Fruit fly (Drosophila melanogaster) whole organism, adult: ENCODE measurements around the gene Uxt.

Experiments
- CG11617 ChIP-seq: fragments of 200-800 bp; sonication (Bioruptor generic); optimal IDR thresholded peaks from 2 replicates; lab custom pipeline; 2017; ENCODE audit warnings: mild to moderate bottlenecking, missing biosample characterization, missing genetic modification reagents, missing genetic modification characterization
- CG12768 ChIP-seq: fragments of 200-800 bp; sonication (Bioruptor generic); optimal IDR thresholded peaks from 2 replicates; lab custom pipeline; 2017; ENCODE audit warnings: missing biosample characterization, missing genetic modification characterization, mild to moderate bottlenecking, moderate library complexity, missing genetic modification reagents
- CG14711 ChIP-seq: fragments of 200-800 bp; sonication (Bioruptor generic); optimal IDR thresholded peaks from 2 replicates; lab custom pipeline; 2018; ENCODE audit warnings: missing biosample characterization, mild to moderate bottlenecking, missing genetic modification characterization, moderate library complexity
- CG1620 ChIP-seq: fragments of 200-800 bp; sonication (Bioruptor generic); optimal IDR thresholded peaks from 2 replicates; lab custom pipeline; 2016; ENCODE audit warnings: missing biosample characterization, missing genetic modification characterization
- CG33017 ChIP-seq: fragments of 200-800 bp; sonication (Bioruptor generic); optimal IDR thresholded peaks from 2 replicates; lab custom pipeline; 2018; ENCODE audit warnings: missing biosample characterization, mild to moderate bottlenecking, missing genetic modification characterization, moderate library complexity
- CG5204 ChIP-seq: fragments of 200-800 bp; sonication (Bioruptor generic); optimal IDR thresholded peaks from 2 replicates; lab custom pipeline; 2016; ENCODE audit warnings: missing biosample characterization, missing genetic modification characterization
- CG7045 ChIP-seq: fragments of 200-800 bp; sonication (Bioruptor generic); optimal IDR thresholded peaks from 2 replicates; lab custom pipeline; 2017; ENCODE audit warnings: missing biosample characterization, mild to moderate bottlenecking, missing genetic modification characterization
- CG7101 ChIP-seq: fragments of 200-800 bp; sonication (Bioruptor generic); optimal IDR thresholded peaks from 2 replicates; lab custom pipeline; 2018; ENCODE audit warnings: missing biosample characterization, mild to moderate bottlenecking, missing genetic modification characterization, moderate library complexity
- Clk ChIP-seq: fragments of 200-800 bp; sonication (Bioruptor generic); optimal IDR thresholded peaks from 2 replicates; lab custom pipeline; 2017; ENCODE audit warnings: missing biosample characterization, missing genetic modification characterization
- Crg-1 ChIP-seq: fragments of 200-800 bp; sonication (Bioruptor generic); optimal IDR thresholded peaks from 2 replicates; lab custom pipeline; 2016; ENCODE audit warnings: missing biosample characterization, missing genetic modification characterization
- Hr96 ChIP-seq: fragments of 200-800 bp; sonication (Bioruptor generic); optimal IDR thresholded peaks from 2 replicates; lab custom pipeline; 2016; ENCODE audit warnings: missing biosample characterization, missing genetic modification characterization
- Mnt ChIP-seq: fragments of 200-800 bp; sonication (Bioruptor generic); optimal IDR thresholded peaks from 2 replicates; lab custom pipeline; 2016; ENCODE audit warnings: missing biosample characterization, mild to moderate bottlenecking, missing genetic modification characterization
- bab1 ChIP-seq: fragments of 200-800 bp; sonication (Bioruptor generic); optimal IDR thresholded peaks from 3 replicates; lab custom pipeline; 2019; ENCODE audit warnings: missing biosample characterization, mild to moderate bottlenecking, missing genetic modification characterization, moderate library complexity
- cic ChIP-seq: fragments of 200-800 bp; sonication (Bioruptor generic); optimal IDR thresholded peaks from 2 replicates; lab custom pipeline; 2017; ENCODE audit warnings: missing biosample characterization, mild to moderate bottlenecking, missing genetic modification characterization, moderate library complexity
- cnc ChIP-seq, 2 experiments: fragments of >200 bp; optimal IDR thresholded peaks; 2 replicates each; lab custom pipeline; 2017
- kay ChIP-seq: fragments of 200-800 bp; sonication (Bioruptor generic); peaks from one replicate; lab custom pipeline; 2016; ENCODE audit warnings: missing biosample characterization, missing genetic modification characterization, borderline replicate concordance
- ovo ChIP-seq: fragments of 200-800 bp; sonication (Bioruptor generic); optimal IDR thresholded peaks from 2 replicates; lab custom pipeline; 2016; ENCODE audit warnings: missing biosample characterization, missing genetic modification characterization
- pad ChIP-seq: fragments of 200-800 bp; sonication (Bioruptor generic); optimal IDR thresholded peaks from 3 replicates; lab custom pipeline; 2017; ENCODE audit warnings: missing biosample characterization, missing genetic modification characterization, mild to moderate bottlenecking, moderate library complexity, missing genetic modification reagents
- tj ChIP-seq: fragments of 200-800 bp; sonication (Bioruptor generic); optimal IDR thresholded peaks from 3 replicates; lab custom pipeline; 2017; ENCODE audit warnings: missing biosample characterization, mild to moderate bottlenecking, missing genetic modification characterization, moderate library complexity
- toe ChIP-seq: fragments of 200-800 bp; sonication (Bioruptor generic); optimal IDR thresholded peaks from 2 replicates; lab custom pipeline; 2016; ENCODE audit warnings: missing biosample characterization, missing genetic modification characterization

Uxt gene

DNA sequence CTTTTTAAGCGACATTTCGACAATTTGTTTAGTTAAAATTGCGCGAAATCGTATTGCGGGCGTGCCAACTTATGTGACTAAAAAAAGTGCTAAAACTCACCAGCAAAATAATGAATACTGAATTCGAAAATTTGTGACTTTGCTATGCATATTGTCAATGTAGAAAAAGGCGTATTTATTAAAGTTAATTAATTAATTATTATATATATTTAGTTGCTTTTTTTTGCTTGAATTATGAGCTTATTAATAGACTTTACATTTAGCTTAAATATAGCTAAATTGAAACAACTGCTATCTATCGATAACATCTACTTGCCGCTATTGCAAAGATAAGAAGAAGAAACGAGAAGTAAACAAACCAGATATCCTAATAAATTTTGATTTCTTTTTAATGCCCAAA lies at the start of gene Uxt, which contains the start of gene PolD3:
Gene Uxt (plus strand): TSS at position 333 of the 400 bp plus-strand sequence.
Gene PolD3 (minus strand): TSS at position 56 of the 400 bp plus-strand sequence.
- TF ChIP-seq Clk (GFP tag; lab: Kevin White, UChicago), result no peak

DNA sequence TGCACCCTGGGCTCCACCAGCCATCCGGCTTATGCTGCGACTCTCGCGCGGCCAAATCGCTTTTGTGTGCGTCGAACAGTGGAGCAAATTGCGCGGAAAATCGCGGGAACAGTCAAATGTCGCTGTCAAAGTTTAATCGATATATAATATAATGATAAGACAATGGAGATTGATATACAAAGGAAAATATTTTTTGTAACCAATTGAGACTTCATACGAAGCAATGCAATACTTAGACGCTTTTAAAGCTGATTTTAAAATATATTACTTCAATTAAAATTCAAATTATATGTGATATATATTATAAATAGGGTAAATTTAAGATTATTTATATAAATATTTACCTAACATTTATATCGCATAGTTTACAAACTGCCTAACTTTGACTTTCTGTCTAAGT lies 44.9 kb upstream of the Uxt start:
- no peak for TF ChIP-seq CG7045 (GFP tag; lab: Kevin White, UChicago)
- no peak for TF ChIP-seq Crg-1
- no peak for TF ChIP-seq CG14711 (tag; lab: Kevin White, UChicago)
- no peak for TF ChIP-seq cnc (optimal IDR thresholded peaks at IDR 0.05; lab: Kevin White, UChicago)
- TF ChIP-seq cic (GFP tag; lab: Kevin White, UChicago), result no peak
- no peak for TF ChIP-seq bab1
- TF ChIP-seq Hr96 (GFP tag; lab: Kevin White, UChicago), result no peak
- no peak for TF ChIP-seq Clk (GFP tag; lab: Kevin White, UChicago)
- no peak for TF ChIP-seq CG7101 (tag; lab: Kevin White, UChicago)
- no peak for TF ChIP-seq CG11617 (GFP tag; lab: Kevin White, UChicago)
- TF ChIP-seq CG12768 (GFP tag; lab: Kevin White, UChicago), result no peak
- TF ChIP-seq CG5204 (GFP tag; lab: Kevin White, UChicago), result no peak
- TF ChIP-seq CG1620, result no peak
- no peak for TF ChIP-seq CG33017 (tag; lab: Kevin White, UChicago)
- no peak for TF ChIP-seq tj (GFP tag; lab: Kevin White, UChicago)
- no peak for TF ChIP-seq Mnt (GFP tag; lab: Kevin White, UChicago)
- no peak for TF ChIP-seq toe (GFP tag; lab: Kevin White, UChicago)
- TF ChIP-seq pad, result no peak

DNA sequence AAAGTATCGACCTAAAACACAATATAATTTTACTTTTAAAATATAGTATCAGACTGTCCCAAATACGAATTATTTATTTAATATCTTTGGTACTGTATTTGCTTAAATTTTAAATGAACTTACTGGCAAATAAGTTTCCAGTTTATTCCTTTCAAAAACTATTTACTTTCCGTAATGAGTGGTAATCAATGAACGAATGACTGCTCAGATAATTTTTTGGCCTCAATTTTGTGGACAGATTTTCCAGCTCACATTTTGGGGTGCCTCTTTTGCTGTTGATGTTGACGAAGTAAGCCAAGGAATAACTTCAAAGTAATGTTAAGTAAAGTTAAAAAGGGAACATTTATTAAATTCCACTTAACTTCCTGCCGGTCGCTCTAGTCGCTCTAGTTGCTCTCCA lies 41.5 kb upstream of the Uxt start, which contains the start of gene CG43230:
Gene CG43230 (plus strand): TSS at position 301 of the 400 bp plus-strand sequence.
- TF ChIP-seq Mnt (GFP tag; lab: Kevin White, UChicago) (no peak), cic (GFP tag; lab: Kevin White, UChicago) (no peak), CG7045 (GFP tag; lab: Kevin White, UChicago) (no peak), toe (GFP tag; lab: Kevin White, UChicago) (no peak), pad (no peak), CG11617 (GFP tag; lab: Kevin White, UChicago) (no peak), CG5204 (GFP tag; lab: Kevin White, UChicago) (no peak)

DNA sequence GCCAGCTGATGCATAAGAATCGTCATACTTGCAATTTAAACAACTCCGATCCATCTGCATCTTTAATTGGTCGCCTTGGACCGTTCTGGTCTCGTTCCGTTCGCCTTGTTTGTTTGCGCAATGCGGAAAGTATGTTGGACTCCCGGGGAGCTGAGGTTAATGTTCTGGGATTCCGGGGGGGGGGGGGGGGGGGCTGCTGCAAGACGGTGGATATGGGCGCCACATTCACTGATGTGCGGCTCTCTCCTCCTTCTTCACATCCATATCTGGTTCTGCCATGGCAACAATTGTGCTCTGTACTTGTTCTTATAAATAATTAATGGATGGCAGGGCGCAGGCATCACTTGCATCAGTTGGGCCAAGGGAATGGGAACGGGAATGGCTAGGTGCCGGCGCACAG lies 13.0 kb upstream of the Uxt start:
- TF ChIP-seq Hr96 (GFP tag; lab: Kevin White, UChicago) (no peak), CG14711 (tag; lab: Kevin White, UChicago) (no peak), CG7101 (tag; lab: Kevin White, UChicago) (no peak), cnc (optimal IDR thresholded peaks at IDR 0.05; lab: Kevin White, UChicago) (no peak), Clk (GFP tag; lab: Kevin White, UChicago) (no peak), CG1620 (no peak), Crg-1 (no peak), CG12768 (GFP tag; lab: Kevin White, UChicago) (no peak), CG33017 (tag; lab: Kevin White, UChicago) (no peak), tj (GFP tag; lab: Kevin White, UChicago) (no peak), bab1 (no peak), ovo (GFP tag; lab: Kevin White, UChicago) (no peak), CG5204 (GFP tag; lab: Kevin White, UChicago) (no peak), CG11617 (GFP tag; lab: Kevin White, UChicago) (no peak), pad (no peak), cic (GFP tag; lab: Kevin White, UChicago) (no peak), kay (no peak), Mnt (GFP tag; lab: Kevin White, UChicago) (no peak)

DNA sequence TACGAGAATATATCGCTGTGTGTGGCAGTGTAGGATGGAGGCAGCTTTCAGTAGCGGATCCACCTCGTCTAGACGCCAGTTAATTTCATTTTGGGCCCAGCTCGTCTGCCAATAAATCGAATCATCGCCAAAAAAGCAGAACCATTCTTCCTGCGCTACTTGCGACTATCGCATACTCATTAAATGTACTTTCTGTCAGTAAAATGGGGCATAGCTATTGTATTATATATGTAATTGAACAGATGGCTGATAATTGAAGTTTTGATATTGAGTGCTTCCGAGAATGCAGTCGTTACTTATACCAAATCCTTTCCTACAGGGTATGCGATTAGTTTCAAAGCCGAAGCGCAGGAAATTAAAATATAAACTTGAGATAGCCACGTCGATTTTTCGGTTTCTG lies 11.7 kb upstream of the Uxt start:
- TF ChIP-seq CG33017 (tag; lab: Kevin White, UChicago) (no peak), CG12768 (GFP tag; lab: Kevin White, UChicago) (no peak), cic (GFP tag; lab: Kevin White, UChicago) (no peak), Crg-1 (no peak), pad (no peak), CG7045 (GFP tag; lab: Kevin White, UChicago) (no peak), ovo (GFP tag; lab: Kevin White, UChicago) (no peak), Clk (GFP tag; lab: Kevin White, UChicago) (no peak), Hr96 (GFP tag; lab: Kevin White, UChicago) (no peak), CG14711 (tag; lab: Kevin White, UChicago) (no peak), cnc (optimal IDR thresholded peaks at IDR 0.05; lab: Kevin White, UChicago) (no peak), tj (GFP tag; lab: Kevin White, UChicago) (no peak)

DNA sequence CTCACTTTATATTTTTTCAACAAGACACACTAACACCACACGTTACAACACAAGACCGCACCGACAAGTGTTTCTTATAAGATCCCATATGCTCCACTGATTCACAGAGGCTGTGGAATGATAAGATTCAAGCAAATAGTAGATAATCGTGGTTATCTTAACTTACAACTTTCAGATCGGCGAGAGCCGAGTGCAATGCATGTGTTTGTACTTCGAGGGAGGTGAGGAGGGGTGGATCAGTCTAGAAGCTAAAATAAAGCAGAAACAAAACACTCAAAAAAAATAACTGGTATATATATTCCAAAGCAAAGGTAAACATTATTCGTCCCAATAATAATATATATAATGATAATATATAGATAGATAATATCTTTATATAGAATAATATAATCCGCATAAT lies 8.8 kb upstream of the Uxt start, which contains the start of gene ZnT35C:
Gene ZnT35C (minus strand): TSS at position 101 of the 400 bp plus-strand sequence.
- TF ChIP-seq tj (GFP tag; lab: Kevin White, UChicago), result no peak
- TF ChIP-seq CG7045 (GFP tag; lab: Kevin White, UChicago), result no peak
- no peak for TF ChIP-seq CG11617 (GFP tag; lab: Kevin White, UChicago)
- no peak for TF ChIP-seq pad
- TF ChIP-seq ovo (GFP tag; lab: Kevin White, UChicago), result no peak
- TF ChIP-seq cic (GFP tag; lab: Kevin White, UChicago), result no peak
- no peak for TF ChIP-seq kay
- TF ChIP-seq cnc (optimal IDR thresholded peaks at IDR 0.05; lab: Kevin White, UChicago), result no peak
- TF ChIP-seq CG14711 (tag; lab: Kevin White, UChicago), result no peak
- no peak for TF ChIP-seq CG1620
- no peak for TF ChIP-seq Clk (GFP tag; lab: Kevin White, UChicago)
- TF ChIP-seq CG5204 (GFP tag; lab: Kevin White, UChicago), result no peak
